Worm (Caenorhabditis elegans): Measurements from ENCODE around the gene B0244.15.

DNA sequence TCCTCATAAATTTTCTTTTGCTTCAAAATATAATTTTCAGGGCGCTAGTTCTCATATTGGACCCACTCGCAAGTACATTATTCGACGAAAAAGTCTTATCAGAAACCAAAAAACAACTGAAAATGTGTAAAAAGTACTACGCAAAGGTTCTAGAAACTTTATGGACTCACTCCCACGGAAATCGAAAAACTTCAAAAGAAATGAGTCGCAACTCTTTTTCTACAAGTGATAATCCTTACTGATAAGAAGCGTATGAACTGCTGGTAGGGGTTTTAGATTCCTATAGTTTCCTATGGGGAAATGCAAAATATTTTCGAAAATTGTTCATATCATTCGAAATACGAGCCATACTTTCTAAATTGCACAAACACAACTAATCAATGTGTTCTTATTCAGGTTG is 1.4 kb downstream of the B0244.15 start, which contains the start of gene B0244.5:
- no peak for TF ChIP-seq unc-62 (GFP tag; optimal IDR thresholded peaks at IDR 0.05)
- no peak for TF ChIP-seq lsy-2 (tag; optimal IDR thresholded peaks at IDR 0.05)
- no peak for TF ChIP-seq ama-1 (optimal IDR thresholded peaks at IDR 0.05)
- TF ChIP-seq unc-39 (tag; optimal IDR thresholded peaks at IDR 0.05): no peak
- TF ChIP-seq ztf-11 (tag; optimal IDR thresholded peaks at IDR 0.05): no peak
- no peak for TF ChIP-seq elt-1 (tag; optimal IDR thresholded peaks at IDR 0.05)
- no peak for TF ChIP-seq egl-27 (tag; optimal IDR thresholded peaks at IDR 0.05)
- no peak for TF ChIP-seq lin-13 (GFP tag; optimal IDR thresholded peaks at IDR 0.05)
